Worm (Caenorhabditis elegans) whole organism, young adult: Measurements from ENCODE around the gene best-5.

Source experiments
- B0019.2 ChIP-seq: fragments of 200-800 bp; sonication (Bioruptor generic); conservative IDR thresholded peaks from 2 replicates; pipeline ENCODE4 v1.3.6; 2022; ENCODE audit warnings: missing genetic modification reagents, missing genetic modification characterization, missing compliant biosample characterization
- B0035.1 ChIP-seq: sonication (generic microtip); optimal IDR thresholded peaks from 2 replicates; lab custom pipeline; 2016; ENCODE audit warnings: missing genetic modification characterization, mild to moderate bottlenecking, missing compliant biosample characterization, missing genotype, missing genetic modification reagents
- B0336.3 ChIP-seq: fragments of 200-800 bp; sonication (Bioruptor generic); IDR thresholded peaks from 2 replicates; pipeline ENCODE4 v1.3.6; 2022; ENCODE audit warnings: missing genetic modification characterization, missing compliant biosample characterization
- F57C9.4 ChIP-seq: sonication (generic microtip); optimal IDR thresholded peaks from 2 replicates; lab custom pipeline; 2017; ENCODE audit warnings: mild to moderate bottlenecking, missing genetic modification characterization, missing compliant biosample characterization
- K11D2.4 ChIP-seq: fragments of 200-800 bp; sonication (Bioruptor generic); IDR thresholded peaks from 2 replicates; pipeline ENCODE4 v1.3.6; 2022; ENCODE audit warnings: missing genetic modification reagents, missing genetic modification characterization, missing compliant biosample characterization
- K12H6.12 ChIP-seq: fragments of 200-800 bp; sonication (Bioruptor generic); optimal IDR thresholded peaks from 2 replicates; lab custom pipeline; 2018; ENCODE audit warnings: mild to moderate bottlenecking, missing genetic modification characterization, missing compliant biosample characterization
- Y53F4B.3 ChIP-seq: fragments of 200-800 bp; sonication (Bioruptor generic); IDR thresholded peaks from 2 replicates; pipeline ENCODE4 v1.3.6; 2022; ENCODE audit warnings: missing genetic modification reagents, missing genetic modification characterization, missing compliant biosample characterization
- Y67H2A.10 ChIP-seq: fragments of 200-800 bp; sonication (Bioruptor generic); conservative IDR thresholded peaks from 2 replicates; pipeline ENCODE4 v1.3.6; 2022; ENCODE audit warnings: missing genetic modification reagents, missing genetic modification characterization, missing compliant biosample characterization
- akir-1 ChIP-seq: fragments of 200-800 bp; sonication (Bioruptor generic); optimal IDR thresholded peaks from 2 replicates; lab custom pipeline; 2018; ENCODE audit warnings: mild to moderate bottlenecking, missing genetic modification characterization, moderate library complexity, missing compliant biosample characterization
- atf-7 ChIP-seq: sonication (generic microtip); optimal IDR thresholded peaks from 2 replicates; lab custom pipeline; 2017; ENCODE audit warnings: mild to moderate bottlenecking, missing genetic modification characterization, missing compliant biosample characterization
- athp-1 ChIP-seq: sonication (generic microtip); optimal IDR thresholded peaks from 2 replicates; lab custom pipeline; 2017; ENCODE audit warnings: mild to moderate bottlenecking, missing genetic modification characterization, missing compliant biosample characterization
- attf-6 ChIP-seq: fragments of 200-800 bp; sonication (Bioruptor generic); IDR thresholded peaks from 2 replicates; pipeline ENCODE4 v1.3.6; 2022; ENCODE audit warnings: missing genetic modification reagents, missing genetic modification characterization, missing compliant biosample characterization
- bed-2 ChIP-seq: fragments of 200-800 bp; sonication (Bioruptor generic); IDR thresholded peaks from 2 replicates; pipeline ENCODE4 v1.3.6; 2022; ENCODE audit warnings: missing genetic modification reagents, missing genetic modification characterization, missing compliant biosample characterization
- ccch-3 ChIP-seq: fragments of 200-800 bp; sonication (Bioruptor generic); optimal IDR thresholded peaks from 2 replicates; lab custom pipeline; 2018; ENCODE audit warnings: mild to moderate bottlenecking, missing genetic modification characterization, missing compliant biosample characterization
- cebp-1 ChIP-seq, 2 experiments: fragments of 200-800 bp in 1 of 2; sonication (Bioruptor generic) in 1 of 2; sonication (generic microtip) in 1 of 2; IDR thresholded peaks in 1 of 2; optimal IDR thresholded peaks in 1 of 2; 2 replicates each; pipeline versions ENCODE4 v1.3.6 to Lab custom; 2017 to 2022; ENCODE audit warnings: missing compliant biosample characterization in 2 of 2, missing genetic modification characterization in 2 of 2, mild to moderate bottlenecking in 1 of 2, missing genetic modification reagents in 1 of 2, moderate library complexity in 1 of 2
- cebp-2 ChIP-seq: fragments of 200-800 bp; sonication (Bioruptor generic); IDR thresholded peaks from 2 replicates; pipeline ENCODE4 v1.3.6; 2022; ENCODE audit warnings: missing genetic modification characterization, missing compliant biosample characterization
- ceh-91 ChIP-seq: fragments of 200-800 bp; sonication (Bioruptor generic); IDR thresholded peaks from 2 replicates; pipeline ENCODE4 v1.3.6; 2022; ENCODE audit warnings: missing genetic modification reagents, missing genetic modification characterization, missing compliant biosample characterization
- dpff-1 ChIP-seq: sonication (generic microtip); optimal IDR thresholded peaks from 2 replicates; lab custom pipeline; 2017; ENCODE audit warnings: mild to moderate bottlenecking, missing genetic modification characterization, missing compliant biosample characterization
- hlh-26 ChIP-seq: fragments of 200-800 bp; sonication (Bioruptor generic); conservative IDR thresholded peaks from 2 replicates; pipeline ENCODE4 v1.3.6; 2022; ENCODE audit warnings: missing genetic modification reagents, missing genetic modification characterization, missing compliant biosample characterization
- hmg-1.2 ChIP-seq: fragments of 200-800 bp; sonication (Bioruptor generic); IDR thresholded peaks from 2 replicates; pipeline ENCODE4 v1.3.6; 2022; ENCODE audit warnings: missing genetic modification reagents, missing genetic modification characterization, missing compliant biosample characterization
- hmg-20 ChIP-seq: fragments of 200-800 bp; sonication (Bioruptor generic); IDR thresholded peaks from 2 replicates; pipeline ENCODE4 v1.3.6; 2022; ENCODE audit warnings: missing genetic modification reagents, missing genetic modification characterization, missing compliant biosample characterization
- hrde-1 ChIP-seq: sonication (generic microtip); optimal IDR thresholded peaks from 2 replicates; lab custom pipeline; 2016; ENCODE audit warnings: missing genetic modification characterization, mild to moderate bottlenecking, missing compliant biosample characterization, moderate library complexity, missing genotype, missing genetic modification reagents, borderline replicate concordance
- hsf-1 ChIP-seq: fragments of 200-800 bp; sonication (Bioruptor generic); IDR thresholded peaks from 2 replicates; pipeline ENCODE4 v1.3.6; 2022; ENCODE audit warnings: missing genetic modification reagents, missing genetic modification characterization, missing compliant biosample characterization
- let-526 ChIP-seq: fragments of 200-800 bp; sonication (Bioruptor generic); IDR thresholded peaks from 2 replicates; pipeline ENCODE4 v1.3.6; 2022; ENCODE audit warnings: missing genetic modification reagents, missing genetic modification characterization, missing compliant biosample characterization
- lin-35 ChIP-seq, 3 experiments: fragments of 150-350 bp in 2 of 3; sonication (generic microtip) in 1 of 3; optimal IDR thresholded peaks; 2 replicates each; lab custom pipeline; 2014 to 2018; ENCODE audit warnings: missing biosample characterization in 3 of 3, missing genetic modification characterization in 3 of 3, missing genetic modification reagents in 3 of 3
- lir-1 ChIP-seq: fragments of 200-800 bp; sonication (Bioruptor generic); conservative IDR thresholded peaks from 2 replicates; pipeline ENCODE4 v1.3.6; 2022; ENCODE audit warnings: missing genetic modification reagents, missing genetic modification characterization, missing compliant biosample characterization
- madf-10 ChIP-seq: sonication (generic microtip); optimal IDR thresholded peaks from 2 replicates; lab custom pipeline; 2016; ENCODE audit warnings: mild to moderate bottlenecking, missing genetic modification characterization, missing compliant biosample characterization
- madf-6 ChIP-seq: fragments of 200-800 bp; sonication (Bioruptor generic); IDR thresholded peaks from 2 replicates; pipeline ENCODE4 v1.3.6; 2022; ENCODE audit warnings: missing genetic modification reagents, missing genetic modification characterization, missing compliant biosample characterization
- mcd-1 ChIP-seq: fragments of 200-800 bp; sonication (Bioruptor generic); IDR thresholded peaks from 2 replicates; pipeline ENCODE4 v1.3.6; 2022; ENCODE audit warnings: missing genetic modification reagents, missing genetic modification characterization, missing compliant biosample characterization
- nhr-27 ChIP-seq: fragments of 200-800 bp; sonication (Bioruptor generic); optimal IDR thresholded peaks from 2 replicates; lab custom pipeline; 2018; ENCODE audit warnings: mild to moderate bottlenecking, missing genetic modification characterization, moderate library complexity, missing compliant biosample characterization
- nhr-80 ChIP-seq: sonication (generic microtip); optimal IDR thresholded peaks from 2 replicates; lab custom pipeline; 2016; ENCODE audit warnings: missing genetic modification characterization, missing compliant biosample characterization
- rec-8 ChIP-seq, 2 experiments: sonication (generic microtip); optimal IDR thresholded peaks; 2 replicates each; lab custom pipeline; 2016; ENCODE audit warnings: mild to moderate bottlenecking in 2 of 2, missing genetic modification characterization in 2 of 2, missing genetic modification reagents in 2 of 2, missing genotype in 2 of 2, missing biosample characterization in 1 of 2, missing compliant biosample characterization in 1 of 2, moderate library complexity in 1 of 2
- rpc-1 ChIP-seq, 2 experiments: fragments of 150-350 bp in 1 of 2; sonication (generic microtip) in 1 of 2; optimal IDR thresholded peaks; 2 replicates each; lab custom pipeline; 2014 to 2018; ENCODE audit warnings: missing biosample characterization in 1 of 2, missing genetic modification characterization in 1 of 2, missing genetic modification reagents in 1 of 2, missing genotype in 1 of 2
- sdz-38 ChIP-seq: sonication (generic microtip); optimal IDR thresholded peaks from 2 replicates; lab custom pipeline; 2016; ENCODE audit warnings: missing genotype, missing genetic modification characterization, missing compliant biosample characterization
- sea-2 ChIP-seq: fragments of 200-800 bp; sonication (Bioruptor generic); IDR thresholded peaks from 2 replicates; pipeline ENCODE4 v1.3.6; 2022; ENCODE audit warnings: missing genetic modification characterization, missing compliant biosample characterization
- snpc-1.3 ChIP-seq: sonication (generic microtip); optimal IDR thresholded peaks from 2 replicates; lab custom pipeline; 2017; ENCODE audit warnings: missing genetic modification characterization, mild to moderate bottlenecking, missing compliant biosample characterization, antibody characterized with exemption, moderate library complexity, missing genotype, missing genetic modification reagents; ENCODE audit not compliant: insufficient read depth
- snpc-4 ChIP-seq, 5 experiments: fragments of 150-350 bp in 1 of 5; sonication (generic microtip) in 4 of 5; optimal IDR thresholded peaks; 2 replicates each; lab custom pipeline; 2014 to 2018; ENCODE audit warnings: missing genetic modification characterization in 5 of 5, missing biosample characterization in 3 of 5, antibody characterized with exemption in 2 of 5, mild to moderate bottlenecking in 2 of 5, missing compliant biosample characterization in 2 of 5, missing genotype in 2 of 5, moderate library complexity in 2 of 5, missing genetic modification reagents in 1 of 5
- tbp1 ChIP-seq: fragments of 200-800 bp; sonication (Bioruptor generic); optimal IDR thresholded peaks from 2 replicates; lab custom pipeline; 2018; ENCODE audit warnings: mild to moderate bottlenecking, missing genetic modification characterization, missing compliant biosample characterization
- tlf-1 ChIP-seq: fragments of 200-800 bp; sonication (Bioruptor generic); optimal IDR thresholded peaks from 2 replicates; lab custom pipeline; 2018; ENCODE audit warnings: mild to moderate bottlenecking, missing genetic modification characterization, missing compliant biosample characterization
- zfh-2 ChIP-seq: fragments of 200-800 bp; sonication (Bioruptor generic); conservative IDR thresholded peaks from 2 replicates; pipeline ENCODE4 v1.3.6; 2022; ENCODE audit warnings: missing genetic modification reagents, missing genetic modification characterization, missing compliant biosample characterization

best-5 gene

ce11 chrIII:9699576-9699975, 9.5 kb upstream of the best-5 start, which contains the start of gene tlk-1 (continued):
- no peak for TF ChIP-seq sdz-38 (tag; lab: Kevin White, UChicago)

- TF ChIP-seq nhr-80 (peak; percentile 32), K12H6.12 (tag; lab: Kevin White, UChicago) (peak; percentile 2), hmg-1.2 (GFP tag; lab: Robert Waterston, UW) (peak; percentile 53; the same call in 1 of the 2 replicates), let-526 (no peak), tbp1 (GFP tag; lab: Kevin White, UChicago) (no peak), zfh-2 (GFP tag; lab: Robert Waterston, UW) (0 out of 2 replicates have a peak, but pooled peaks have one; percentile 27), cebp-1 (GFP tag; IDR thresholded peaks at IDR 0.05; lab: Robert Waterston, UW) (no peak), cebp-1 (tag; optimal IDR thresholded peaks at IDR 0.05; lab: Kevin White, UChicago) (peak; percentile 1)
These were observed 8.8 kb upstream of the best-5 start for ce11 chrIII:9698635-9699396.

- TF ChIP-seq sea-2 (GFP tag; lab: Robert Waterston, UW) (no peak), atf-7 (tag; lab: Kevin White, UChicago) (no peak), Y53F4B.3 (GFP tag; lab: Robert Waterston, UW) (no peak), hmg-20 (GFP tag; lab: Robert Waterston, UW) (no peak)
These were observed 7.8 kb upstream of the best-5 start for ce11 chrIII:9697886-9698285.

ce11 chrIII:9697323-9697722, 7.3 kb upstream of the best-5 start:
- no peak for TF ChIP-seq hlh-26 (GFP tag; lab: Robert Waterston, UW)
- no peak for TF ChIP-seq cebp-2 (GFP tag; lab: Robert Waterston, UW)
- TF ChIP-seq mcd-1 (GFP tag; lab: Robert Waterston, UW) = 0 out of 2 replicates have a peak, but pooled peaks have one; percentile 38
- no peak for TF ChIP-seq madf-10 (tag; lab: Kevin White, UChicago)
- TF ChIP-seq tbp1 (GFP tag; lab: Kevin White, UChicago) = no peak
- no peak for TF ChIP-seq lir-1 (GFP tag; lab: Robert Waterston, UW)
- TF ChIP-seq nhr-80 = peak; percentile 97
- TF ChIP-seq nhr-27 (tag; lab: Kevin White, UChicago) = no peak
- TF ChIP-seq akir-1 (GFP tag; lab: Kevin White, UChicago) = no peak
- TF ChIP-seq tlf-1 (GFP tag; lab: Kevin White, UChicago) = no peak
- no peak for TF ChIP-seq athp-1
- no peak for TF ChIP-seq dpff-1
- 0 out of 2 replicates have a peak, but pooled peaks have one; percentile 10 for TF ChIP-seq K11D2.4
- TF ChIP-seq F57C9.4 (tag; lab: Kevin White, UChicago) = no peak
- no peak for TF ChIP-seq snpc-1.3 (tag; lab: Kevin White, UChicago)
- TF ChIP-seq lin-35 (GFP tag; optimal IDR thresholded peaks at IDR 0.05; lab: Kevin White, UChicago) = no peak
- peak; percentile 42; the same call in 1 of the 2 replicates for TF ChIP-seq B0336.3
- no peak for TF ChIP-seq ccch-3 (GFP tag; lab: Kevin White, UChicago)
- no peak for TF ChIP-seq snpc-4 (GFP tag; optimal IDR thresholded peaks at IDR 0.05; lab: Kevin White, UChicago)
- TF ChIP-seq snpc-4 (tag; optimal IDR thresholded peaks at IDR 0.05; lab: Kevin White, UChicago) = peak in 2 of 4 experiments; percentile 28 to 56
- no peak for TF ChIP-seq rpc-1 (optimal IDR thresholded peaks at IDR 0.05; lab: Kevin White, UChicago)
- no peak for TF ChIP-seq rpc-1 (tag; optimal IDR thresholded peaks at IDR 0.05; lab: Kevin White, UChicago)
- TF ChIP-seq rec-8 (tag; optimal IDR thresholded peaks at IDR 0.05; lab: Kevin White, UChicago) = no peak
- no peak for TF ChIP-seq Y67H2A.10
- TF ChIP-seq madf-6 (GFP tag; lab: Robert Waterston, UW) = no peak
- no peak for TF ChIP-seq bed-2
- TF ChIP-seq hrde-1 (tag; lab: Kevin White, UChicago) = no peak
- no peak for TF ChIP-seq ceh-91
- TF ChIP-seq attf-6 (GFP tag; lab: Robert Waterston, UW) = no peak
- no peak for TF ChIP-seq B0019.2 (GFP tag; lab: Robert Waterston, UW)
- TF ChIP-seq B0035.1 (tag; lab: Kevin White, UChicago) = no peak
- no peak for TF ChIP-seq hsf-1 (GFP tag; lab: Robert Waterston, UW)
